Worm (Caenorhabditis elegans) whole organism, midembryonic: ENCODE results near the gene K11H12.10.

Experiments
- T22C8.4 ChIP-seq: fragments of 200-800 bp; sonication (Bioruptor generic); IDR thresholded peaks from 2 replicates; pipeline ENCODE4 v1.3.6; 2022; ENCODE audit warnings: missing genetic modification characterization, missing compliant biosample characterization
- cog-1 ChIP-seq: sonication (generic microtip); optimal IDR thresholded peaks from 2 replicates; lab custom pipeline; 2016; ENCODE audit warnings: missing genetic modification characterization, missing compliant biosample characterization
- flt-1 ChIP-seq: fragments of 200-800 bp; sonication (Bioruptor generic); IDR thresholded peaks from 2 replicates; pipeline ENCODE4 v1.3.6; 2022; ENCODE audit warnings: missing genetic modification characterization, missing compliant biosample characterization
- klf-2 ChIP-seq: fragments of 200-800 bp; sonication (Bioruptor generic); conservative IDR thresholded peaks from 2 replicates; pipeline ENCODE4 v1.3.6; 2022; ENCODE audit warnings: missing genetic modification reagents, missing genetic modification characterization, missing compliant biosample characterization
- med-1 ChIP-seq: sonication (generic microtip); optimal IDR thresholded peaks from 2 replicates; lab custom pipeline; 2017; ENCODE audit warnings: missing genetic modification characterization, mild to moderate bottlenecking, missing compliant biosample characterization, antibody characterized with exemption, missing genetic modification reagents; ENCODE audit not compliant: insufficient read depth
- ref-1 ChIP-seq: fragments of 200-800 bp; sonication (Bioruptor generic); conservative IDR thresholded peaks from 2 replicates; pipeline ENCODE4 v1.3.6; 2022; ENCODE audit warnings: missing genetic modification reagents, missing genetic modification characterization, missing compliant biosample characterization
- ztf-23 ChIP-seq: fragments of 200-800 bp; sonication (Bioruptor generic); IDR thresholded peaks from 2 replicates; pipeline ENCODE4 v1.3.6; 2022; ENCODE audit warnings: missing genetic modification reagents, missing genetic modification characterization, missing compliant biosample characterization

ce11 chrIV:670455-670854, 5.4 kb upstream of the K11H12.10 start, which contains the start of gene K11H12.11:
- TF ChIP-seq flt-1 (GFP tag; lab: Robert Waterston, UW) (no peak), med-1 (GFP tag; lab: Kevin White, UChicago) (no peak), ref-1 (GFP tag; lab: Robert Waterston, UW) (no peak), cog-1 (tag; lab: Kevin White, UChicago) (no peak), T22C8.4 (GFP tag; lab: Robert Waterston, UW) (no peak), ztf-23 (GFP tag; lab: Robert Waterston, UW) (no peak), klf-2 (GFP tag; lab: Robert Waterston, UW) (no peak)
